Worm (Caenorhabditis elegans) whole organism, midembryonic: ENCODE results near the gene eif-2A.

Experiments used
- T22C8.4 ChIP-seq: fragments of 200-800 bp; sonication (Bioruptor generic); IDR thresholded peaks from 2 replicates; pipeline ENCODE4 v1.3.6; 2022; ENCODE audit warnings: missing genetic modification characterization, missing compliant biosample characterization
- cog-1 ChIP-seq: sonication (generic microtip); optimal IDR thresholded peaks from 2 replicates; lab custom pipeline; 2016; ENCODE audit warnings: missing genetic modification characterization, missing compliant biosample characterization
- flt-1 ChIP-seq: fragments of 200-800 bp; sonication (Bioruptor generic); IDR thresholded peaks from 2 replicates; pipeline ENCODE4 v1.3.6; 2022; ENCODE audit warnings: missing genetic modification characterization, missing compliant biosample characterization
- klf-2 ChIP-seq: fragments of 200-800 bp; sonication (Bioruptor generic); conservative IDR thresholded peaks from 2 replicates; pipeline ENCODE4 v1.3.6; 2022; ENCODE audit warnings: missing genetic modification reagents, missing genetic modification characterization, missing compliant biosample characterization
- med-1 ChIP-seq: sonication (generic microtip); optimal IDR thresholded peaks from 2 replicates; lab custom pipeline; 2017; ENCODE audit warnings: missing genetic modification characterization, mild to moderate bottlenecking, missing compliant biosample characterization, antibody characterized with exemption, missing genetic modification reagents; ENCODE audit not compliant: insufficient read depth
- ref-1 ChIP-seq: fragments of 200-800 bp; sonication (Bioruptor generic); conservative IDR thresholded peaks from 2 replicates; pipeline ENCODE4 v1.3.6; 2022; ENCODE audit warnings: missing genetic modification reagents, missing genetic modification characterization, missing compliant biosample characterization
- tab-1 ChIP-seq: fragments of 200-800 bp; sonication (Bioruptor generic); IDR thresholded peaks from 2 replicates; pipeline ENCODE4 v1.3.6; 2022; ENCODE audit warnings: missing genetic modification characterization, missing compliant biosample characterization
- ztf-23 ChIP-seq: fragments of 200-800 bp; sonication (Bioruptor generic); IDR thresholded peaks from 2 replicates; pipeline ENCODE4 v1.3.6; 2022; ENCODE audit warnings: missing genetic modification reagents, missing genetic modification characterization, missing compliant biosample characterization
- ztf-29 ChIP-seq: fragments of 200-800 bp; sonication (Bioruptor generic); IDR thresholded peaks from 2 replicates; pipeline ENCODE4 v1.3.6; 2022; ENCODE audit warnings: missing genetic modification reagents, missing genetic modification characterization, missing compliant biosample characterization

Gene eif-2A

DNA sequence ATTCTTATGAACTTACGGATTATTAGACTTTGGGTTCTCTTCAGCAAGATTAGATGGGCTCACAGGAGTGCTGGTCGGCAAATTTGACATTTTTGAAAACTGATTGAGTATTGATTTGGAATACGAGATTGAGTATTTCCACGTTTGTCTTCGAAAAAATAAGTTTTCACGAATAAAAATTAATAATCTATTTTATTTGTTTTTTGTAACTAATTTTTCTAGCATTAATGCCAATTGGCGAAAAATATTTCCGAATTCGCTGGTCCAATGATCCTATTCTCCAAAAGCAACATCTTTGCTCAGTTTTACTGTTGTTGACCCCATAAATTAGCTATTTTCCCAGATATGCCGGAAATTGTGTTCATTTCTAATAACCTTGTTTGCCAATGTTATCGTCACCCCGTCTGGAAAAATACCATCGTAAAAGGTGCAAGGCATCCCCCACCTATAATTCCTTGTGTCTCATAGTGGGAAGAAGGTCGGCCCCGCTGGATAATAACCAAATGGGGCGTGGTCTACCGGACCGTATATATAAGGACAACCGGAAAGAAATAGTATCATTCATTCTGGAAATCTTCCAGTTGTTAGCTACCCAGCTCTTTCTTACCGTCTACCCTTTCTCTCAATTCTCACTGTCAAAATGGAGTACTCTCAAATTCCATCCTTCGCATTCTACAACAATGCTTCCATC, 47.8 kb downstream of the eif-2A start, which contains the start of the genes ZK673.6 and sdz-37:
Gene ZK673.6, minus strand, starts transcription at position 101 of the 691 bp plus-strand sequence.
Gene sdz-37, plus strand, starts transcription at position 641 of the 691 bp plus-strand sequence.
- TF ChIP-seq T22C8.4 (GFP tag; lab: Robert Waterston, UW) (no peak), cog-1 (tag; lab: Kevin White, UChicago) (no peak), flt-1 (GFP tag; lab: Robert Waterston, UW) (no peak), tab-1 (GFP tag; lab: Robert Waterston, UW) (no peak), med-1 (GFP tag; lab: Kevin White, UChicago) (no peak), ztf-29 (no peak), ref-1 (no peak), klf-2 (no peak), ztf-23 (GFP tag; lab: Robert Waterston, UW) (no peak)

DNA sequence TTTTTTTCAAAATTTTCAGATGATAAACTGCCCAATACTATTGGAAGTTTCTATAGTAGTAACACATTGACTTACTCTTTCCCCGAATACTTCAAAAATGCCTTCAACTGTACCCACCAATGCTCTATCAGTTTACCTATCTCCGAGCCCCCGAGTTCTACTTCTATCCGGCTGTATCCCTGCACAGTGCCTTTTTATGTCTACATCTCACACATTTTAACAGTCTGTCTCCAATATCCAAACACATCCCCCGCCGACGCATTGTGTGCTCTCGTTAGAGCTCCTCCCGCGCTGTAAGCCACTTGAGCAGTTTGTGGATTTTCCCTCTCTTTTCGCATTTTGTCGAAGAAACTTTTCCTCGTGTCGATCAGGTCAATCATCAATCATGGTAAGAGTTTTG, 50.0 kb downstream of the eif-2A start, which contains the start of gene tnc-2:
Gene tnc-2, plus strand, starts transcription at position 301 of the 400 bp plus-strand sequence.
- TF ChIP-seq klf-2 (no peak), flt-1 (GFP tag; lab: Robert Waterston, UW) (no peak), ztf-29 (no peak), T22C8.4 (GFP tag; lab: Robert Waterston, UW) (no peak), cog-1 (tag; lab: Kevin White, UChicago) (no peak)
